Fruit fly (Drosophila melanogaster): ENCODE data around the gene moon.

dm6 chrX:12070137-12070536 lies 2.5 kb downstream of the moon start, which contains the start of gene CG34323:
- TF ChIP-seq sage (GFP tag; optimal IDR thresholded peaks at IDR 0.05): no peak
- no peak for TF ChIP-seq rgr (GFP tag; optimal IDR thresholded peaks at IDR 0.05)
- no peak for TF ChIP-seq pan (optimal IDR thresholded peaks at IDR 0.05)
- no peak for TF ChIP-seq Rel (GFP tag; optimal IDR thresholded peaks at IDR 0.05)
- no peak for TF ChIP-seq Rel (tag; optimal IDR thresholded peaks at IDR 0.05)
- no peak for TF ChIP-seq CG32264 (GFP tag; optimal IDR thresholded peaks at IDR 0.05)
- no peak for TF ChIP-seq h (GFP tag; optimal IDR thresholded peaks at IDR 0.05)
- TF ChIP-seq GATAd (GFP tag; optimal IDR thresholded peaks at IDR 0.05): no peak
